Fruit fly (Drosophila melanogaster) whole organism, adult: ENCODE results near the gene CG2200.
A peak's percentile ranks its signal among the peaks of the same experiment; 100 is the strongest.

Source experiments
- CG11617 ChIP-seq: fragments of 200-800 bp; sonication (Bioruptor generic); optimal IDR thresholded peaks from 2 replicates; lab custom pipeline; 2017; ENCODE audit warnings: mild to moderate bottlenecking, missing biosample characterization, missing genetic modification reagents, missing genetic modification characterization
- CG12768 ChIP-seq: fragments of 200-800 bp; sonication (Bioruptor generic); optimal IDR thresholded peaks from 2 replicates; lab custom pipeline; 2017; ENCODE audit warnings: missing biosample characterization, missing genetic modification characterization, mild to moderate bottlenecking, moderate library complexity, missing genetic modification reagents
- CG14711 ChIP-seq: fragments of 200-800 bp; sonication (Bioruptor generic); optimal IDR thresholded peaks from 2 replicates; lab custom pipeline; 2018; ENCODE audit warnings: missing biosample characterization, mild to moderate bottlenecking, missing genetic modification characterization, moderate library complexity
- CG1620 ChIP-seq: fragments of 200-800 bp; sonication (Bioruptor generic); optimal IDR thresholded peaks from 2 replicates; lab custom pipeline; 2016; ENCODE audit warnings: missing biosample characterization, missing genetic modification characterization
- CG33017 ChIP-seq: fragments of 200-800 bp; sonication (Bioruptor generic); optimal IDR thresholded peaks from 2 replicates; lab custom pipeline; 2018; ENCODE audit warnings: missing biosample characterization, mild to moderate bottlenecking, missing genetic modification characterization, moderate library complexity
- CG5204 ChIP-seq: fragments of 200-800 bp; sonication (Bioruptor generic); optimal IDR thresholded peaks from 2 replicates; lab custom pipeline; 2016; ENCODE audit warnings: missing biosample characterization, missing genetic modification characterization
- CG7045 ChIP-seq: fragments of 200-800 bp; sonication (Bioruptor generic); optimal IDR thresholded peaks from 2 replicates; lab custom pipeline; 2017; ENCODE audit warnings: missing biosample characterization, mild to moderate bottlenecking, missing genetic modification characterization
- CG7101 ChIP-seq: fragments of 200-800 bp; sonication (Bioruptor generic); optimal IDR thresholded peaks from 2 replicates; lab custom pipeline; 2018; ENCODE audit warnings: missing biosample characterization, mild to moderate bottlenecking, missing genetic modification characterization, moderate library complexity
- Clk ChIP-seq: fragments of 200-800 bp; sonication (Bioruptor generic); optimal IDR thresholded peaks from 2 replicates; lab custom pipeline; 2017; ENCODE audit warnings: missing biosample characterization, missing genetic modification characterization
- Crg-1 ChIP-seq: fragments of 200-800 bp; sonication (Bioruptor generic); optimal IDR thresholded peaks from 2 replicates; lab custom pipeline; 2016; ENCODE audit warnings: missing biosample characterization, missing genetic modification characterization
- Mnt ChIP-seq: fragments of 200-800 bp; sonication (Bioruptor generic); optimal IDR thresholded peaks from 2 replicates; lab custom pipeline; 2016; ENCODE audit warnings: missing biosample characterization, mild to moderate bottlenecking, missing genetic modification characterization
- bab1 ChIP-seq: fragments of 200-800 bp; sonication (Bioruptor generic); optimal IDR thresholded peaks from 3 replicates; lab custom pipeline; 2019; ENCODE audit warnings: missing biosample characterization, mild to moderate bottlenecking, missing genetic modification characterization, moderate library complexity
- cic ChIP-seq: fragments of 200-800 bp; sonication (Bioruptor generic); optimal IDR thresholded peaks from 2 replicates; lab custom pipeline; 2017; ENCODE audit warnings: missing biosample characterization, mild to moderate bottlenecking, missing genetic modification characterization, moderate library complexity
- cnc ChIP-seq, 2 experiments: fragments of >200 bp; optimal IDR thresholded peaks; 2 replicates each; lab custom pipeline; 2017
- kay ChIP-seq: fragments of 200-800 bp; sonication (Bioruptor generic); peaks from one replicate; lab custom pipeline; 2016; ENCODE audit warnings: missing biosample characterization, missing genetic modification characterization, borderline replicate concordance
- ovo ChIP-seq: fragments of 200-800 bp; sonication (Bioruptor generic); optimal IDR thresholded peaks from 2 replicates; lab custom pipeline; 2016; ENCODE audit warnings: missing biosample characterization, missing genetic modification characterization
- pad ChIP-seq: fragments of 200-800 bp; sonication (Bioruptor generic); optimal IDR thresholded peaks from 3 replicates; lab custom pipeline; 2017; ENCODE audit warnings: missing biosample characterization, missing genetic modification characterization, mild to moderate bottlenecking, moderate library complexity, missing genetic modification reagents
- tj ChIP-seq: fragments of 200-800 bp; sonication (Bioruptor generic); optimal IDR thresholded peaks from 3 replicates; lab custom pipeline; 2017; ENCODE audit warnings: missing biosample characterization, mild to moderate bottlenecking, missing genetic modification characterization, moderate library complexity
- toe ChIP-seq: fragments of 200-800 bp; sonication (Bioruptor generic); optimal IDR thresholded peaks from 2 replicates; lab custom pipeline; 2016; ENCODE audit warnings: missing biosample characterization, missing genetic modification characterization

CG2200 gene

DNA sequence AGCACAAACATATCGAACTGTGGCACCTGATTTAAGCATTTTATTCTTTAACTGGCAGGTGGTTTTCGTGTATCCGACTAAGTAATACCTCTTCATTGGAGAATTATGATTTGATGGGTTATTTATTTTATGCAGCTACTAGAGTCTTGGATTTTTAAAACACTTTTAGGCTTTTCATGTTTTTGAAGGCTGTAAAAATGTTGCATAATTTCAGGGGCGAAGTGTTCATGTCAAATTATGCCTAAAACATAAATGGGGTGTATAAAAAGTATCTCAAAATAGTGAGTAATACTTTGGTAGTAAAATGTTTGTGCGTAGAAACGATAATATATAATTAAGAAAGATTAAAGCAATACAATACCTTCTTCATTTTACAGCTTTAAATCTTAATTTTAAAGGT lies 40.7 kb downstream of the CG2200 start:
- TF ChIP-seq cnc (optimal IDR thresholded peaks at IDR 0.05; lab: Kevin White, UChicago), result no peak
- no peak for TF ChIP-seq CG5204 (GFP tag; lab: Kevin White, UChicago)
- TF ChIP-seq CG14711 (tag; lab: Kevin White, UChicago), result no peak
- TF ChIP-seq CG1620 (GFP tag; lab: Kevin White, UChicago), result no peak
- TF ChIP-seq CG11617, result no peak
- no peak for TF ChIP-seq ovo (GFP tag; lab: Kevin White, UChicago)
- TF ChIP-seq CG33017 (tag; lab: Kevin White, UChicago), result no peak
- TF ChIP-seq kay (GFP tag; lab: Kevin White, UChicago), result no peak
- TF ChIP-seq bab1 (GFP tag; lab: Kevin White, UChicago), result no peak
- no peak for TF ChIP-seq CG7101 (tag; lab: Kevin White, UChicago)
- TF ChIP-seq CG12768, result no peak

- TF ChIP-seq CG5204 (GFP tag; lab: Kevin White, UChicago) (no peak), CG7045 (GFP tag; lab: Kevin White, UChicago) (no peak), CG7101 (tag; lab: Kevin White, UChicago) (no peak), CG33017 (tag; lab: Kevin White, UChicago) (no peak), CG1620 (GFP tag; lab: Kevin White, UChicago) (no peak), CG11617 (no peak), CG14711 (tag; lab: Kevin White, UChicago) (no peak), ovo (GFP tag; lab: Kevin White, UChicago) (no peak), pad (GFP tag; lab: Kevin White, UChicago) (no peak), kay (GFP tag; lab: Kevin White, UChicago) (no peak), cnc (optimal IDR thresholded peaks at IDR 0.05; lab: Kevin White, UChicago) (no peak), cic (GFP tag; lab: Kevin White, UChicago) (no peak), bab1 (GFP tag; lab: Kevin White, UChicago) (no peak), CG12768 (no peak), Crg-1 (GFP tag; lab: Kevin White, UChicago) (no peak), toe (GFP tag; lab: Kevin White, UChicago) (no peak)
Observed at dm6 chrX:13135702-13136101, 41.6 kb downstream of the CG2200 start.

DNA sequence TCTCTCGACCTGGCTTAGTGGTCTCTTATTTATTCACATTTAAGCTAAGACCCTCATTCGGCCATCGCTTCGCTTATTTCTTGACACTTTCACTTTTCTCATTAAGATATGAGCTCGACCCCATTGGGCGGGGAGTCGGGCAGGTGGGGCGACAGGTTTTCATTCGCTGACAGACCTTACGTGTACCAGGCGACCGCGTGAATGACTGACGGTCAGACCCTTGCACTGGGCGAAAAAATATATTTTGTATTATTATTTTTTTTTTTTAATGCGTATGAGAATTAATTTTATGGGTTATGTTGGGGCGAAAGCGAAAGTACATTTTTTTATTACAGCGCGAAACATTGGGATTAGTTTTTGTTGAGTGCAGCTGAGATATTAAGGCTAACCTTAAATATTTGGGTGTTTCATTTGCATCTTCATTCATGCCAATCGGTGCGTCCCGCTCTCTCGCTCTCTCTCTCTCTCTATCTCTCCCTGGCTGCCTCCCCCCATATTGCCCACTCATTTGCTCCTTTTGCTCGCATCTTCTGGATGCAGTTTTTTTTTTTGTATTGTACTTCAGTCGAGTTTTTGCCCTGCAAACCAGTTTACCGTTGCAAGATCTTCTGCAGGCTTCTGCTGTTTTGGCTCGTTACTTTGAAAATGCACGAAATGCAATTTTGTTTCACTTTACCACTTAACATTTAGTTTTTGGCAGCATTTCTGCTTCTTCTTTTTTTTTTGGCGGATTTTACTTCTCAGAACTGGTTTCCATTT lies 43.0 kb downstream of the CG2200 start:
- TF ChIP-seq ovo (GFP tag; lab: Kevin White, UChicago), result no peak
- no peak for TF ChIP-seq CG11617
- no peak for TF ChIP-seq CG1620 (GFP tag; lab: Kevin White, UChicago)
- TF ChIP-seq Crg-1 (GFP tag; lab: Kevin White, UChicago), result no peak
- no peak for TF ChIP-seq pad (GFP tag; lab: Kevin White, UChicago)
- TF ChIP-seq tj (GFP tag; lab: Kevin White, UChicago), result no peak
- TF ChIP-seq Mnt (GFP tag; lab: Kevin White, UChicago), result no peak
- TF ChIP-seq CG7101 (tag; lab: Kevin White, UChicago), result no peak
- TF ChIP-seq CG7045 (GFP tag; lab: Kevin White, UChicago), result no peak
- TF ChIP-seq CG14711 (tag; lab: Kevin White, UChicago), result no peak
- TF ChIP-seq CG12768, result no peak
- TF ChIP-seq bab1 (GFP tag; lab: Kevin White, UChicago), result no peak
- no peak for TF ChIP-seq cnc (optimal IDR thresholded peaks at IDR 0.05; lab: Kevin White, UChicago)

DNA sequence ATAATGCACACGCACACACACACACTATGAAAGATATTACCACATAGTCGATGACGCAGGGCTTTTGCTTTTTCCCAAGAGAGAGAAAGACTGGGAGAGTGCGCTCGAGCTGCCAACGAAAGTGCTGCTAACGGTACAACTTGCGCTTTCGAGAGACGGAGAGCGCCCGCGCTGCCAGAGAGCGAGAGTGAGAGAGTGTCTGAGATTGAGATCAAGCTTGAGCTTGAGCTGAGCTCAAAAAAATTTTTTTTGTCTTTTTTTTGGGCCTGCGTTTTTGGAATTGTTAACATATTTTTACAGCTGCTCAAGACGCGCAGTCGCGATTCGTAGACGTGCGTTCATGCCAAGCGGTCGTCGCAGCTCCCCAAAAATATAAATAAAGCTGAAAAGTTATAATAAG lies 44.8 kb downstream of the CG2200 start, which contains the start of gene CG32645:
Gene CG32645, plus strand, starts transcription at position 313 of the 400 bp plus-strand sequence.
- TF ChIP-seq CG14711 (tag; lab: Kevin White, UChicago), result no peak
- TF ChIP-seq ovo (GFP tag; lab: Kevin White, UChicago), result no peak
- no peak for TF ChIP-seq Clk (GFP tag; lab: Kevin White, UChicago)
- no peak for TF ChIP-seq Crg-1 (GFP tag; lab: Kevin White, UChicago)
- TF ChIP-seq bab1 (GFP tag; lab: Kevin White, UChicago), result no peak
- TF ChIP-seq kay (GFP tag; lab: Kevin White, UChicago), result no peak
- TF ChIP-seq toe (GFP tag; lab: Kevin White, UChicago), result no peak

DNA sequence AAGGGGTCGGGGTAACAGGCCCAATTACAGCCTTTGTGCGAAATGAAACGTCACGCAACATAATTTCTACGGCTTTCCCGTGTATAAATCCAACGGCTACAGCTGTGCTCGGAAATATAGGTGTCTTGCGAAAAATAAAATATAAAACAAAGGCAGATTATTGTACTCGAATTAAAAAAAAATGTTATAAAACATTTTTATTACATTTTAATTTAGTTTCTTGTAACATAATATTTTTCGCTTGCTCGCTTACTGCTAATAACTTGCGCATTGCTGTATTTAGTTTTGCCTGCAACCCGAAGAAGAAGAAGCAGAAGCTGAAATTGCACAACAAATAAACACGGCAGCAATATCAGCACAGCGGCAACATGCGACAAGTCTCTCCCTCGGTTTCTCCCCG lies 49.0 kb downstream of the CG2200 start:
- TF ChIP-seq CG7045 (GFP tag; lab: Kevin White, UChicago), result no peak
- peak; percentile 21 for TF ChIP-seq bab1 (GFP tag; lab: Kevin White, UChicago)
